Worm (Caenorhabditis elegans) whole organism, young adult: ENCODE data around the gene nphp-4.
A peak's percentile ranks its signal among the peaks of the same experiment; 100 is the strongest.

ENCODE experiments used
- B0035.1 ChIP-seq: sonication (generic microtip); optimal IDR thresholded peaks from 2 replicates; lab custom pipeline; 2016; ENCODE audit warnings: missing genetic modification characterization, mild to moderate bottlenecking, missing compliant biosample characterization, missing genotype, missing genetic modification reagents
- B0261.1 ChIP-seq: sonication (generic microtip); optimal IDR thresholded peaks from 2 replicates; lab custom pipeline; 2016; ENCODE audit warnings: mild to moderate bottlenecking, missing genetic modification characterization, moderate library complexity, missing compliant biosample characterization
- C17E4.6 ChIP-seq: fragments of 200-800 bp; sonication (Bioruptor generic); IDR thresholded peaks from 2 replicates; pipeline ENCODE4 v1.3.6; 2022; ENCODE audit warnings: missing genetic modification reagents, missing genetic modification characterization, missing compliant biosample characterization
- D2030.7 ChIP-seq: fragments of 200-800 bp; sonication (Bioruptor generic); IDR thresholded peaks from 2 replicates; pipeline ENCODE4 v1.3.6; 2022; ENCODE audit warnings: missing genetic modification reagents, missing genetic modification characterization, missing compliant biosample characterization
- F52B5.7 ChIP-seq: sonication (generic microtip); optimal IDR thresholded peaks from 2 replicates; lab custom pipeline; 2016; ENCODE audit warnings: mild to moderate bottlenecking, missing genetic modification characterization, missing compliant biosample characterization
- F55B11.4 ChIP-seq: sonication (generic microtip); optimal IDR thresholded peaks from 2 replicates; lab custom pipeline; 2016; ENCODE audit warnings: missing compliant biosample characterization, missing genetic modification characterization, borderline replicate concordance; ENCODE audit not compliant: insufficient read depth
- F57A8.1 ChIP-seq: fragments of 200-800 bp; sonication (Bioruptor generic); optimal IDR thresholded peaks from 2 replicates; lab custom pipeline; 2018; ENCODE audit warnings: mild to moderate bottlenecking, missing genetic modification characterization, moderate library complexity, missing compliant biosample characterization
- K11D2.4 ChIP-seq: fragments of 200-800 bp; sonication (Bioruptor generic); IDR thresholded peaks from 2 replicates; pipeline ENCODE4 v1.3.6; 2022; ENCODE audit warnings: missing genetic modification reagents, missing genetic modification characterization, missing compliant biosample characterization
- T26A5.8 ChIP-seq: sonication (generic microtip); optimal IDR thresholded peaks from 2 replicates; lab custom pipeline; 2016; ENCODE audit warnings: missing genetic modification characterization, missing compliant biosample characterization
- Y79H2A.3 ChIP-seq: fragments of 200-800 bp; sonication (Bioruptor generic); conservative IDR thresholded peaks from 2 replicates; pipeline ENCODE4 v1.3.6; 2022; ENCODE audit warnings: missing genetic modification reagents, missing genetic modification characterization, missing compliant biosample characterization
- atf-7 ChIP-seq: sonication (generic microtip); optimal IDR thresholded peaks from 2 replicates; lab custom pipeline; 2017; ENCODE audit warnings: mild to moderate bottlenecking, missing genetic modification characterization, missing compliant biosample characterization
- attf-5 ChIP-seq: fragments of 200-800 bp; sonication (Bioruptor generic); optimal IDR thresholded peaks from 2 replicates; lab custom pipeline; 2018; ENCODE audit warnings: mild to moderate bottlenecking, missing genetic modification characterization, missing compliant biosample characterization
- attf-6 ChIP-seq: fragments of 200-800 bp; sonication (Bioruptor generic); IDR thresholded peaks from 2 replicates; pipeline ENCODE4 v1.3.6; 2022; ENCODE audit warnings: missing genetic modification reagents, missing genetic modification characterization, missing compliant biosample characterization
- ccch-3 ChIP-seq: fragments of 200-800 bp; sonication (Bioruptor generic); optimal IDR thresholded peaks from 2 replicates; lab custom pipeline; 2018; ENCODE audit warnings: mild to moderate bottlenecking, missing genetic modification characterization, missing compliant biosample characterization
- ceh-100 ChIP-seq: fragments of 200-800 bp; sonication (Bioruptor generic); IDR thresholded peaks from 2 replicates; pipeline ENCODE4 v1.3.6; 2022; ENCODE audit warnings: missing genetic modification reagents, missing genetic modification characterization, missing compliant biosample characterization
- ceh-27 ChIP-seq: fragments of 200-800 bp; sonication (Bioruptor generic); optimal IDR thresholded peaks from 2 replicates; lab custom pipeline; 2018; ENCODE audit warnings: mild to moderate bottlenecking, missing genetic modification characterization, moderate library complexity, missing compliant biosample characterization
- ceh-79 ChIP-seq: sonication (generic microtip); optimal IDR thresholded peaks from 2 replicates; lab custom pipeline; 2017; ENCODE audit warnings: mild to moderate bottlenecking, missing genetic modification characterization, missing compliant biosample characterization
- dpff-1 ChIP-seq: sonication (generic microtip); optimal IDR thresholded peaks from 2 replicates; lab custom pipeline; 2017; ENCODE audit warnings: mild to moderate bottlenecking, missing genetic modification characterization, missing compliant biosample characterization
- dpl-1 ChIP-seq: fragments of 150-350 bp; optimal IDR thresholded peaks from 2 replicates; lab custom pipeline; 2014; ENCODE audit warnings: missing biosample characterization, missing genetic modification reagents, missing genetic modification characterization
- egrh-3 ChIP-seq: fragments of 200-800 bp; sonication (Bioruptor generic); IDR thresholded peaks from 2 replicates; pipeline ENCODE4 v1.3.6; 2022; ENCODE audit warnings: missing genetic modification reagents, missing genetic modification characterization, missing compliant biosample characterization
- fkh-3 ChIP-seq: sonication (generic microtip); optimal IDR thresholded peaks from 2 replicates; lab custom pipeline; 2016; ENCODE audit warnings: mild to moderate bottlenecking, missing genetic modification characterization, missing compliant biosample characterization
- hlh-26 ChIP-seq: fragments of 200-800 bp; sonication (Bioruptor generic); conservative IDR thresholded peaks from 2 replicates; pipeline ENCODE4 v1.3.6; 2022; ENCODE audit warnings: missing genetic modification reagents, missing genetic modification characterization, missing compliant biosample characterization
- hmg-1.2 ChIP-seq: fragments of 200-800 bp; sonication (Bioruptor generic); IDR thresholded peaks from 2 replicates; pipeline ENCODE4 v1.3.6; 2022; ENCODE audit warnings: missing genetic modification reagents, missing genetic modification characterization, missing compliant biosample characterization
- hsf-1 ChIP-seq: fragments of 200-800 bp; sonication (Bioruptor generic); IDR thresholded peaks from 2 replicates; pipeline ENCODE4 v1.3.6; 2022; ENCODE audit warnings: missing genetic modification reagents, missing genetic modification characterization, missing compliant biosample characterization
- lag-1 ChIP-seq: fragments of 200-800 bp; sonication (Bioruptor generic); IDR thresholded peaks from 2 replicates; pipeline ENCODE4 v1.3.6; 2022; ENCODE audit warnings: missing genetic modification reagents, missing genetic modification characterization, missing compliant biosample characterization
- let-526 ChIP-seq: fragments of 200-800 bp; sonication (Bioruptor generic); IDR thresholded peaks from 2 replicates; pipeline ENCODE4 v1.3.6; 2022; ENCODE audit warnings: missing genetic modification reagents, missing genetic modification characterization, missing compliant biosample characterization
- let-607 ChIP-seq, 2 experiments: fragments of 200-800 bp in 1 of 2; sonication (Bioruptor generic) in 1 of 2; sonication (generic microtip) in 1 of 2; optimal IDR thresholded peaks; 2 replicates each; lab custom pipeline; 2016 to 2018; ENCODE audit warnings: mild to moderate bottlenecking in 2 of 2, missing compliant biosample characterization in 2 of 2, missing genetic modification characterization in 2 of 2, moderate library complexity in 2 of 2, missing genotype in 1 of 2
- lin-26 ChIP-seq: fragments of 200-800 bp; sonication (Bioruptor generic); IDR thresholded peaks from 2 replicates; pipeline ENCODE4 v1.3.6; 2022; ENCODE audit warnings: missing genetic modification reagents, missing genetic modification characterization, missing compliant biosample characterization
- madf-10 ChIP-seq: sonication (generic microtip); optimal IDR thresholded peaks from 2 replicates; lab custom pipeline; 2016; ENCODE audit warnings: mild to moderate bottlenecking, missing genetic modification characterization, missing compliant biosample characterization
- madf-6 ChIP-seq: fragments of 200-800 bp; sonication (Bioruptor generic); IDR thresholded peaks from 2 replicates; pipeline ENCODE4 v1.3.6; 2022; ENCODE audit warnings: missing genetic modification reagents, missing genetic modification characterization, missing compliant biosample characterization
- mel-28 ChIP-seq: sonication (generic microtip); optimal IDR thresholded peaks from 2 replicates; lab custom pipeline; 2016; ENCODE audit warnings: borderline replicate concordance, mild to moderate bottlenecking, missing genetic modification characterization, missing compliant biosample characterization
- mxl-1 ChIP-seq: sonication (generic microtip); optimal IDR thresholded peaks from 2 replicates; lab custom pipeline; 2016; ENCODE audit warnings: missing genetic modification characterization, missing compliant biosample characterization
- nhr-179 ChIP-seq: sonication (generic microtip); optimal IDR thresholded peaks from 2 replicates; lab custom pipeline; 2016; ENCODE audit warnings: mild to moderate bottlenecking, missing genetic modification characterization, missing compliant biosample characterization
- nhr-90 ChIP-seq: sonication (generic microtip); optimal IDR thresholded peaks from 2 replicates; lab custom pipeline; 2016; ENCODE audit warnings: missing genotype, mild to moderate bottlenecking, missing genetic modification characterization, missing compliant biosample characterization
- pbrm-1 ChIP-seq: fragments of 200-800 bp; sonication (Bioruptor generic); IDR thresholded peaks from 2 replicates; pipeline ENCODE4 v1.3.6; 2022; ENCODE audit warnings: missing genetic modification reagents, missing genetic modification characterization, missing compliant biosample characterization
- snpc-1.1 ChIP-seq: sonication (generic microtip); optimal IDR thresholded peaks from 2 replicates; lab custom pipeline; 2017; ENCODE audit warnings: missing genetic modification characterization, mild to moderate bottlenecking, missing compliant biosample characterization, antibody characterized with exemption, moderate library complexity, missing genotype, missing genetic modification reagents; ENCODE audit not compliant: insufficient read depth
- somi-1 ChIP-seq: fragments of 200-800 bp; sonication (Bioruptor generic); optimal IDR thresholded peaks from 2 replicates; lab custom pipeline; 2018; ENCODE audit warnings: mild to moderate bottlenecking, missing genetic modification characterization, missing compliant biosample characterization
- tbp1 ChIP-seq: fragments of 200-800 bp; sonication (Bioruptor generic); optimal IDR thresholded peaks from 2 replicates; lab custom pipeline; 2018; ENCODE audit warnings: mild to moderate bottlenecking, missing genetic modification characterization, missing compliant biosample characterization
- tlf-1 ChIP-seq: fragments of 200-800 bp; sonication (Bioruptor generic); optimal IDR thresholded peaks from 2 replicates; lab custom pipeline; 2018; ENCODE audit warnings: mild to moderate bottlenecking, missing genetic modification characterization, missing compliant biosample characterization
- unc-62 ChIP-seq: fragments of 150-350 bp; optimal IDR thresholded peaks from 2 replicates; lab custom pipeline; 2014; ENCODE audit warnings: missing biosample characterization, missing genetic modification reagents, missing genetic modification characterization
- ztf-28 ChIP-seq: fragments of 200-800 bp; sonication (Bioruptor generic); IDR thresholded peaks from 2 replicates; pipeline ENCODE4 v1.3.6; 2022; ENCODE audit warnings: missing genetic modification reagents, missing genetic modification characterization, missing compliant biosample characterization
- ztf-6 ChIP-seq: fragments of 200-800 bp; sonication (Bioruptor generic); IDR thresholded peaks from 2 replicates; pipeline ENCODE4 v1.3.6; 2022; ENCODE audit warnings: missing genetic modification reagents, missing genetic modification characterization, missing compliant biosample characterization

nphp-4 gene

ce11 chrV:11799252-11799822, 44.2 kb downstream of the nphp-4 start (continued):
- no peak for TF ChIP-seq K11D2.4 (GFP tag; lab: Robert Waterston, UW)
- no peak for TF ChIP-seq hsf-1 (GFP tag; lab: Robert Waterston, UW)
- TF ChIP-seq ceh-100 (GFP tag; lab: Robert Waterston, UW) = no peak
- no peak for TF ChIP-seq tlf-1 (GFP tag; lab: Kevin White, UChicago)
- TF ChIP-seq snpc-1.1 (tag; lab: Kevin White, UChicago) = no peak
- no peak for TF ChIP-seq let-607 (tag; optimal IDR thresholded peaks at IDR 0.05; lab: Kevin White, UChicago)
- TF ChIP-seq nhr-179 (tag; lab: Kevin White, UChicago) = no peak
- no peak for TF ChIP-seq hmg-1.2 (GFP tag; lab: Robert Waterston, UW)
- TF ChIP-seq mel-28 = no peak
- no peak for TF ChIP-seq pbrm-1 (GFP tag; lab: Robert Waterston, UW)
- no peak for TF ChIP-seq F57A8.1 (GFP tag; lab: Kevin White, UChicago)
- TF ChIP-seq unc-62 (GFP tag; lab: Kevin White, UChicago) = no peak
- TF ChIP-seq somi-1 (GFP tag; lab: Kevin White, UChicago) = peak; percentile 69

ce11 chrV:11798320-11798719, 45.2 kb downstream of the nphp-4 start:
- TF ChIP-seq K11D2.4 (GFP tag; lab: Robert Waterston, UW) (0 out of 2 replicates have a peak, but pooled peaks have one; percentile 12), hlh-26 (GFP tag; lab: Robert Waterston, UW) (no peak)

- no peak for TF ChIP-seq T26A5.8 (tag; lab: Kevin White, UChicago)
- no peak for TF ChIP-seq egrh-3 (GFP tag; lab: Robert Waterston, UW)
These were observed 46.2 kb downstream of the nphp-4 start for ce11 chrV:11797272-11797855.

- TF ChIP-seq ceh-79 (tag; lab: Kevin White, UChicago) (no peak), B0035.1 (tag; lab: Kevin White, UChicago) (no peak), D2030.7 (no peak), attf-6 (GFP tag; lab: Robert Waterston, UW) (no peak), ztf-6 (GFP tag; lab: Robert Waterston, UW) (no peak), atf-7 (tag; lab: Kevin White, UChicago) (no peak), lag-1 (GFP tag; lab: Robert Waterston, UW) (no peak), mxl-1 (tag; lab: Kevin White, UChicago) (no peak), B0261.1 (no peak), lin-26 (GFP tag; lab: Robert Waterston, UW) (no peak), madf-6 (GFP tag; lab: Robert Waterston, UW) (no peak)
These were observed 47.2 kb downstream of the nphp-4 start for ce11 chrV:11796343-11796742.

ce11 chrV:11795352-11795751, 48.2 kb downstream of the nphp-4 start:
- TF ChIP-seq dpff-1 (tag; lab: Kevin White, UChicago) = no peak
- no peak for TF ChIP-seq let-526 (GFP tag; lab: Robert Waterston, UW)
- no peak for TF ChIP-seq F55B11.4
- TF ChIP-seq Y79H2A.3 (GFP tag; lab: Robert Waterston, UW) = no peak
- TF ChIP-seq fkh-3 = no peak
- TF ChIP-seq pbrm-1 (GFP tag; lab: Robert Waterston, UW) = no peak
- TF ChIP-seq C17E4.6 (GFP tag; lab: Robert Waterston, UW) = no peak
- no peak for TF ChIP-seq ccch-3
- no peak for TF ChIP-seq madf-6 (GFP tag; lab: Robert Waterston, UW)
- TF ChIP-seq nhr-90 (tag; lab: Kevin White, UChicago) = no peak
- TF ChIP-seq F52B5.7 = no peak
- TF ChIP-seq ceh-79 (tag; lab: Kevin White, UChicago) = no peak
- TF ChIP-seq tbp1 = no peak
- no peak for TF ChIP-seq dpl-1 (GFP tag; lab: Kevin White, UChicago)
- TF ChIP-seq attf-5 = no peak
- TF ChIP-seq ceh-27 = no peak
- TF ChIP-seq madf-10 (tag; lab: Kevin White, UChicago) = no peak
- TF ChIP-seq ztf-28 = no peak
